Fruit fly (Drosophila melanogaster) whole organism, embryonic: ENCODE data around the gene CG33767.

ENCODE experiments used
- BEAF-32 ChIP-seq: fragments of 200-800 bp; sonication (Bioruptor generic); optimal IDR thresholded peaks from 3 replicates; lab custom pipeline; 2017; ENCODE audit warnings: missing biosample characterization, missing genetic modification characterization, mild to moderate bottlenecking, moderate library complexity, missing genetic modification reagents
- BtbVII ChIP-seq: fragments of 200-800 bp; sonication (Bioruptor generic); optimal IDR thresholded peaks from 3 replicates; lab custom pipeline; 2017; ENCODE audit warnings: missing biosample characterization, mild to moderate bottlenecking, missing genetic modification characterization
- C15 ChIP-seq: fragments of 200-800 bp; sonication (Bioruptor generic); IDR thresholded peaks from 3 replicates; pipeline ENCODE4 v1.3.6; 2022; ENCODE audit warnings: missing biosample characterization, missing genetic modification characterization
- CG10431 ChIP-seq: fragments of 200-800 bp; sonication (Bioruptor generic); optimal IDR thresholded peaks from 3 replicates; lab custom pipeline; 2018; ENCODE audit warnings: missing biosample characterization, mild to moderate bottlenecking, missing genetic modification characterization
- CG10543 ChIP-seq: fragments of 200-800 bp; sonication (Bioruptor generic); optimal IDR thresholded peaks from 3 replicates; lab custom pipeline; 2017; ENCODE audit warnings: missing biosample characterization, mild to moderate bottlenecking, missing genetic modification characterization, moderate library complexity
- CG11247 ChIP-seq: fragments of 200-800 bp; sonication (Bioruptor generic); IDR thresholded peaks from 2 replicates; pipeline ENCODE4 v1.3.6; 2022; ENCODE audit warnings: missing biosample characterization, missing genetic modification characterization
- CG13287 ChIP-seq: fragments of 200-800 bp; sonication (Bioruptor generic); IDR thresholded peaks from 2 replicates; pipeline ENCODE4 v1.3.6; 2022; ENCODE audit warnings: missing biosample characterization, missing genetic modification characterization; ENCODE audit not compliant: partially characterized antibody
- CG13894 ChIP-seq: fragments of 200-800 bp; sonication (Bioruptor generic); optimal IDR thresholded peaks from 3 replicates; lab custom pipeline; 2018; ENCODE audit warnings: missing biosample characterization, mild to moderate bottlenecking, missing genetic modification characterization, moderate library complexity
- CG14014 ChIP-seq: fragments of 200-800 bp; sonication (Bioruptor generic); IDR thresholded peaks from 2 replicates; pipeline ENCODE4 v1.3.6; 2022; ENCODE audit warnings: missing biosample characterization, missing genetic modification characterization
- CG14050 ChIP-seq: fragments of 200-800 bp; sonication (Bioruptor generic); IDR thresholded peaks from 3 replicates; pipeline ENCODE4 v1.3.6; 2022; ENCODE audit warnings: missing biosample characterization, missing genetic modification characterization
- CG15073 ChIP-seq: fragments of 200-800 bp; sonication (Bioruptor generic); optimal IDR thresholded peaks from 2 replicates; lab custom pipeline; 2016; ENCODE audit warnings: missing biosample characterization, missing genetic modification characterization
- CG1529 ChIP-seq: fragments of 200-800 bp; sonication (Bioruptor generic); optimal IDR thresholded peaks from 3 replicates; lab custom pipeline; 2018; ENCODE audit warnings: missing biosample characterization, missing genetic modification characterization
- CG18011 ChIP-seq: fragments of 200-800 bp; sonication (Bioruptor generic); optimal IDR thresholded peaks from 2 replicates; lab custom pipeline; 2017; ENCODE audit warnings: missing biosample characterization, missing genetic modification characterization, mild to moderate bottlenecking, moderate library complexity, missing genotype
- CG2678 ChIP-seq: fragments of 200-800 bp; sonication (Bioruptor generic); optimal IDR thresholded peaks from 3 replicates; lab custom pipeline; 2019; ENCODE audit warnings: missing biosample characterization, mild to moderate bottlenecking, missing genetic modification characterization, moderate library complexity
- CG34376 ChIP-seq: fragments of 200-800 bp; sonication (Bioruptor generic); optimal IDR thresholded peaks from 2 replicates; lab custom pipeline; 2018; ENCODE audit warnings: missing biosample characterization, mild to moderate bottlenecking, missing genetic modification characterization
- CG3995 ChIP-seq: fragments of 200-800 bp; sonication (Bioruptor generic); optimal IDR thresholded peaks from 3 replicates; lab custom pipeline; 2016; ENCODE audit warnings: missing biosample characterization, missing genetic modification characterization
- CG4617 ChIP-seq: fragments of 200-800 bp; sonication (Bioruptor generic); optimal IDR thresholded peaks from 3 replicates; lab custom pipeline; 2016; ENCODE audit warnings: missing biosample characterization, missing genetic modification characterization, borderline replicate concordance
- CG6272 ChIP-seq: fragments of 200-800 bp; sonication (Bioruptor generic); IDR thresholded peaks from 2 replicates; pipeline ENCODE4 v1.3.6; 2022; ENCODE audit warnings: missing biosample characterization, missing genetic modification characterization
- CG8281 ChIP-seq: fragments of 200-800 bp; sonication (Bioruptor generic); optimal IDR thresholded peaks from 2 replicates; lab custom pipeline; 2018; ENCODE audit warnings: missing biosample characterization, mild to moderate bottlenecking, missing genetic modification characterization, moderate library complexity
- CTCF ChIP-seq: fragments of 200-800 bp; sonication (Bioruptor generic); optimal IDR thresholded peaks from 2 replicates; lab custom pipeline; 2017; ENCODE audit warnings: missing biosample characterization, mild to moderate bottlenecking, missing genetic modification characterization, moderate library complexity
- CkIIα-i1 ChIP-seq: fragments of 200-800 bp; sonication (Bioruptor generic); IDR thresholded peaks from 2 replicates; pipeline ENCODE4 v1.3.6; 2022; ENCODE audit warnings: missing biosample characterization, missing genetic modification characterization
- Deaf1 ChIP-seq: fragments of 200-800 bp; optimal IDR thresholded peaks from 3 replicates; lab custom pipeline; 2019; ENCODE audit warnings: missing biosample characterization, mild to moderate bottlenecking, missing genetic modification characterization, moderate library complexity
- E2f1 ChIP-seq: fragments of 200-800 bp; sonication (Bioruptor generic); IDR thresholded peaks from 2 replicates; pipeline ENCODE4 v1.3.6; 2022; ENCODE audit warnings: missing biosample characterization, missing genetic modification characterization
- Fer3 ChIP-seq: fragments of 200-800 bp; sonication (Bioruptor generic); optimal IDR thresholded peaks from 2 replicates; lab custom pipeline; 2018; ENCODE audit warnings: missing biosample characterization, mild to moderate bottlenecking, missing genetic modification characterization, moderate library complexity
- GATAe ChIP-seq: fragments of 200-800 bp; sonication (Bioruptor generic); conservative IDR thresholded peaks from 2 replicates; pipeline ENCODE4 v1.3.6; 2022; ENCODE audit warnings: missing biosample characterization, missing genetic modification characterization
- HmgZ ChIP-seq: fragments of 200-800 bp; sonication (Bioruptor generic); optimal IDR thresholded peaks from 2 replicates; lab custom pipeline; 2018; ENCODE audit warnings: missing biosample characterization, mild to moderate bottlenecking, missing genetic modification characterization
- MBD-R2 ChIP-seq: fragments of 200-800 bp; sonication (Bioruptor generic); IDR thresholded peaks from 2 replicates; pipeline ENCODE4 v1.3.6; 2022; ENCODE audit warnings: missing biosample characterization, missing genetic modification characterization
- Med ChIP-seq: fragments of 200-800 bp; sonication (Bioruptor generic); peaks from one replicate; lab custom pipeline; 2016; ENCODE audit warnings: missing biosample characterization, missing genetic modification characterization, mild to moderate bottlenecking, inconsistent platforms, moderate library complexity
- NfI ChIP-seq: fragments of 200-800 bp; sonication (Bioruptor generic); optimal IDR thresholded peaks from 3 replicates; lab custom pipeline; 2018; ENCODE audit warnings: missing biosample characterization, mild to moderate bottlenecking, missing genetic modification characterization, moderate library complexity
- PHDP ChIP-seq: fragments of 200-800 bp; sonication (Bioruptor generic); optimal IDR thresholded peaks from 3 replicates; lab custom pipeline; 2018; ENCODE audit warnings: missing biosample characterization, mild to moderate bottlenecking, missing genetic modification characterization, moderate library complexity
- Sry-β ChIP-seq: fragments of 200-800 bp; sonication (Bioruptor generic); optimal IDR thresholded peaks from 2 replicates; lab custom pipeline; 2018; ENCODE audit warnings: missing biosample characterization, mild to moderate bottlenecking, missing genetic modification characterization, moderate library complexity
- Ssrp ChIP-seq: fragments of 200-800 bp; sonication (Bioruptor generic); optimal IDR thresholded peaks from 2 replicates; lab custom pipeline; 2018; ENCODE audit warnings: missing biosample characterization, mild to moderate bottlenecking, missing genetic modification characterization, moderate library complexity
- Tbp ChIP-seq: fragments of >200 bp; optimal IDR thresholded peaks from 2 replicates; lab custom pipeline; 2018; ENCODE audit warnings: missing biosample characterization, missing genetic modification characterization
- Xbp1 ChIP-seq: fragments of 200-800 bp; sonication (Bioruptor generic); optimal IDR thresholded peaks from 3 replicates; lab custom pipeline; 2016; ENCODE audit warnings: missing biosample characterization, mild to moderate bottlenecking, missing genetic modification characterization
- ara ChIP-seq: fragments of 200-800 bp; sonication (Bioruptor generic); IDR thresholded peaks from 2 replicates; pipeline ENCODE4 v1.3.6; 2022; ENCODE audit warnings: missing biosample characterization, missing genetic modification characterization
- cato ChIP-seq: fragments of 200-800 bp; sonication (Bioruptor generic); optimal IDR thresholded peaks from 2 replicates; lab custom pipeline; 2016; ENCODE audit warnings: missing biosample characterization, missing genetic modification characterization, borderline replicate concordance
- crp ChIP-seq, 2 experiments: fragments of 200-800 bp; sonication (Bioruptor generic); optimal IDR thresholded peaks; 2 replicates in 1 of 2; 3 replicates in 1 of 2; lab custom pipeline; 2017; ENCODE audit warnings: missing biosample characterization in 2 of 2, missing genetic modification characterization in 2 of 2, mild to moderate bottlenecking in 1 of 2, moderate library complexity in 1 of 2
- dimm ChIP-seq: fragments of 200-800 bp; sonication (Bioruptor generic); IDR thresholded peaks from 2 replicates; pipeline ENCODE4 v1.3.6; 2022; ENCODE audit warnings: missing biosample characterization, missing genetic modification characterization
- en ChIP-seq: fragments of 200-800 bp; sonication (Bioruptor generic); optimal IDR thresholded peaks from 2 replicates; lab custom pipeline; 2016; ENCODE audit warnings: missing biosample characterization, missing genetic modification characterization
- exex ChIP-seq: fragments of 200-800 bp; sonication (Bioruptor generic); optimal IDR thresholded peaks from 4 replicates; lab custom pipeline; 2018; ENCODE audit warnings: missing biosample characterization, mild to moderate bottlenecking, missing genetic modification characterization, moderate library complexity
- eyg ChIP-seq: fragments of 200-800 bp; sonication (Bioruptor generic); optimal IDR thresholded peaks from 3 replicates; lab custom pipeline; 2016; ENCODE audit warnings: missing biosample characterization, missing genetic modification characterization
- fu2 ChIP-seq: fragments of 200-800 bp; sonication (Bioruptor generic); optimal IDR thresholded peaks from 2 replicates; lab custom pipeline; 2016; ENCODE audit warnings: missing biosample characterization, missing genetic modification characterization
- gce ChIP-seq: fragments of 200-800 bp; sonication (Bioruptor generic); IDR thresholded peaks from 3 replicates; pipeline ENCODE4 v1.3.6; 2022; ENCODE audit warnings: missing biosample characterization, missing genetic modification characterization
- grn ChIP-seq: fragments of 200-800 bp; sonication (Bioruptor generic); optimal IDR thresholded peaks from 3 replicates; lab custom pipeline; 2017; ENCODE audit warnings: missing biosample characterization, missing genetic modification characterization
- insv ChIP-seq, 2 experiments: fragments of 200-800 bp; sonication (Bioruptor generic); optimal IDR thresholded peaks; 3 replicates each; lab custom pipeline; 2016 to 2018; ENCODE audit warnings: missing biosample characterization in 2 of 2, missing genetic modification characterization in 2 of 2
- mirr ChIP-seq: fragments of 200-800 bp; sonication (Bioruptor generic); optimal IDR thresholded peaks from 3 replicates; lab custom pipeline; 2018; ENCODE audit warnings: missing biosample characterization, mild to moderate bottlenecking, missing genetic modification characterization
- oc ChIP-seq: fragments of 200-800 bp; sonication (Bioruptor generic); optimal IDR thresholded peaks from 2 replicates; lab custom pipeline; 2018; ENCODE audit warnings: missing biosample characterization, mild to moderate bottlenecking, missing genetic modification characterization, moderate library complexity
- pzg ChIP-seq: fragments of 200-800 bp; sonication (Bioruptor generic); optimal IDR thresholded peaks from 3 replicates; lab custom pipeline; 2018; ENCODE audit warnings: missing biosample characterization, mild to moderate bottlenecking, missing genetic modification characterization, moderate library complexity
- run ChIP-seq: fragments of 200-800 bp; sonication (Bioruptor generic); optimal IDR thresholded peaks from 3 replicates; lab custom pipeline; 2018; ENCODE audit warnings: missing biosample characterization, mild to moderate bottlenecking, missing genetic modification characterization
- schlank ChIP-seq: fragments of 200-800 bp; sonication (Bioruptor generic); optimal IDR thresholded peaks from 2 replicates; lab custom pipeline; 2018; ENCODE audit warnings: missing biosample characterization, mild to moderate bottlenecking, missing genetic modification characterization
- tin ChIP-seq: fragments of 200-800 bp; sonication (Bioruptor generic); optimal IDR thresholded peaks from 3 replicates; lab custom pipeline; 2016; ENCODE audit warnings: missing biosample characterization, missing genetic modification characterization

Gene CG33767

DNA sequence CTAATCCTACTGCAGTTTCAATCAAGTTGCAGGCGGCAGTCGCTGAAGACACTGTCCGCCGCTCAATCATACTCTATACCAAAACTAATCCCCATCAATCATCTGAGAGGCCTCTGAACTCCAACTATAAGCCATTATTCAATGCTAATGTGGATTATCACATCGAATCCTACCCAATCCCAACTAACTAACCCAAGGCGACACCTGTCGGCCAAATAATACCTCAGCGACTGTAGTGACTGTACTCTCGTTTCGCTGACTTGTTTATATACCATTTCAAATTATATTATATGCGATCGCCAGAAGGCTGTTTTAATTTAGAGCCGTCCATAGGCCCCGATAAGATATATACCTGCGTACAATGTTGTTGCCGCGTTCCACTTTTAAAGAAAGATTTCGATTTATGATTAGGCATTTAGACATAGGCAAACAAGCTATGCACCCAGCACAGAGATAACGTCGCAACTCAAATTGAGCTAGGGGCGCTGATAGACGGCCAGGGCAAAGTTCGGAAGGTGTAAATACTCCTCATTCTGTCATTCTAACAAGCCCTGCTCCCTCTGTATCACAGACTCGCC, 25.7 kb downstream of the CG33767 start (continued):
- TF ChIP-seq eyg (GFP tag; lab: Kevin White, UChicago) (no peak), dimm (GFP tag; lab: Robert Waterston, UW) (no peak), CG4617 (GFP tag; lab: Kevin White, UChicago) (no peak), CG14014 (GFP tag; lab: Robert Waterston, UW) (no peak), BEAF-32 (no peak), en (GFP tag; lab: Kevin White, UChicago) (no peak), Ssrp (tag; lab: Kevin White, UChicago) (no peak), CG34376 (peak; percentile 55), CG11247 (GFP tag; lab: Robert Waterston, UW) (no peak), Fer3 (tag; lab: Kevin White, UChicago) (no peak), grn (GFP tag; lab: Kevin White, UChicago) (peak; percentile 96), run (tag; lab: Kevin White, UChicago) (no peak), C15 (no peak), Tbp (no peak), schlank (tag; lab: Kevin White, UChicago) (no peak), CTCF (GFP tag; lab: Kevin White, UChicago) (peak; percentile 84), MBD-R2 (no peak), CG2678 (tag; lab: Kevin White, UChicago) (no peak), CG13287 (GFP tag; lab: Robert Waterston, UW) (no peak), CG10543 (peak; percentile 39), CG1529 (GFP tag; lab: Kevin White, UChicago) (no peak), CG10431 (GFP tag; lab: Kevin White, UChicago) (no peak), CkIIα-i1 (GFP tag; lab: Robert Waterston, UW) (no peak), CG3995 (GFP tag; lab: Kevin White, UChicago) (no peak), Med (GFP tag; lab: Kevin White, UChicago) (peak; percentile 36), NfI (no peak), CG18011 (GFP tag; lab: Kevin White, UChicago) (no peak), tin (GFP tag; lab: Kevin White, UChicago) (no peak), fu2 (GFP tag; lab: Kevin White, UChicago) (no peak), pzg (GFP tag; lab: Kevin White, UChicago) (no peak), exex (tag; lab: Kevin White, UChicago) (peak; percentile 89), gce (GFP tag; lab: Robert Waterston, UW) (no peak), Xbp1 (GFP tag; lab: Kevin White, UChicago) (no peak), GATAe (peak; percentile 25; the same call in 1 of the 2 replicates), CG15073 (GFP tag; lab: Kevin White, UChicago) (no peak), CG6272 (GFP tag; lab: Robert Waterston, UW) (no peak), BtbVII (peak; percentile 1), mirr (peak; percentile 90), cato (GFP tag; lab: Kevin White, UChicago) (no peak), HmgZ (tag; lab: Kevin White, UChicago) (peak; percentile 30), oc (tag; lab: Kevin White, UChicago) (no peak), insv (GFP tag; optimal IDR thresholded peaks at IDR 0.05; lab: Kevin White, UChicago) (no peak), crp (GFP tag; optimal IDR thresholded peaks at IDR 0.05; lab: Kevin White, UChicago) (no peak), CG8281 (tag; lab: Kevin White, UChicago) (peak; percentile 47), PHDP (no peak), ara (GFP tag; lab: Robert Waterston, UW) (no peak), Deaf1 (no peak), CG13894 (tag; lab: Kevin White, UChicago) (no peak), E2f1 (no peak), Sry-β (GFP tag; lab: Kevin White, UChicago) (no peak), CG14050 (GFP tag; lab: Robert Waterston, UW) (no peak)
